Worm (Caenorhabditis elegans) whole organism, early embryonic: Measurements from ENCODE around the gene fmo-4.

Experiments used
- B0310.2 ChIP-seq: sonication (generic microtip); optimal IDR thresholded peaks from 2 replicates; lab custom pipeline; 2016; ENCODE audit warnings: mild to moderate bottlenecking, missing genetic modification characterization, missing compliant biosample characterization
- F13C5.2 ChIP-seq: sonication (generic microtip); optimal IDR thresholded peaks from 2 replicates; lab custom pipeline; 2017; ENCODE audit warnings: mild to moderate bottlenecking, missing genetic modification characterization, inconsistent platforms, missing compliant biosample characterization
- aly-1 ChIP-seq: sonication (generic microtip); optimal IDR thresholded peaks from 2 replicates; lab custom pipeline; 2016; ENCODE audit warnings: missing genetic modification characterization, missing compliant biosample characterization
- ama-1 ChIP-seq: fragments of 150-350 bp; optimal IDR thresholded peaks from 2 replicates; lab custom pipeline; 2014
- ceh-13 ChIP-seq: fragments of 200-800 bp; sonication (Bioruptor generic); optimal IDR thresholded peaks from 2 replicates; lab custom pipeline; 2018; ENCODE audit warnings: mild to moderate bottlenecking, missing genetic modification characterization, missing compliant biosample characterization
- ceh-36 ChIP-seq: sonication (generic microtip); optimal IDR thresholded peaks from 2 replicates; lab custom pipeline; 2016; ENCODE audit warnings: missing genetic modification characterization, inconsistent platforms, missing compliant biosample characterization
- ets-7 ChIP-seq: sonication (generic microtip); optimal IDR thresholded peaks from 2 replicates; lab custom pipeline; 2016; ENCODE audit warnings: missing genotype, missing genetic modification characterization, missing compliant biosample characterization
- flt-1 ChIP-seq: fragments of 200-800 bp; sonication (Bioruptor generic); IDR thresholded peaks from 2 replicates; pipeline ENCODE4 v1.3.6; 2022; ENCODE audit warnings: missing genetic modification characterization, missing compliant biosample characterization
- hmbx-1 ChIP-seq: sonication (generic microtip); optimal IDR thresholded peaks from 2 replicates; lab custom pipeline; 2016; ENCODE audit warnings: mild to moderate bottlenecking, missing genetic modification characterization, missing compliant biosample characterization
- hmg-4 ChIP-seq: fragments of 200-800 bp; sonication (Bioruptor generic); optimal IDR thresholded peaks from 2 replicates; lab custom pipeline; 2018; ENCODE audit warnings: mild to moderate bottlenecking, missing genetic modification characterization, missing compliant biosample characterization
- hnd-1 ChIP-seq: sonication (generic microtip); optimal IDR thresholded peaks from 2 replicates; lab custom pipeline; 2016; ENCODE audit warnings: missing genetic modification characterization, missing compliant biosample characterization
- pes-1 ChIP-seq: fragments of 200-800 bp; sonication (Bioruptor generic); IDR thresholded peaks from 2 replicates; pipeline ENCODE4 v1.3.6; 2022; ENCODE audit warnings: missing genetic modification reagents, missing genetic modification characterization, missing compliant biosample characterization
- scrt-1 ChIP-seq: fragments of 200-800 bp; sonication (Bioruptor generic); IDR thresholded peaks from 2 replicates; pipeline ENCODE4 v1.3.6; 2022; ENCODE audit warnings: missing genetic modification characterization, missing compliant biosample characterization
- sea-1 ChIP-seq: fragments of 200-800 bp; sonication (Bioruptor generic); conservative IDR thresholded peaks from 2 replicates; pipeline ENCODE4 v1.3.6; 2022; ENCODE audit warnings: missing genetic modification characterization, missing compliant biosample characterization
- tbx-11 ChIP-seq: fragments of 200-800 bp; sonication (Bioruptor generic); IDR thresholded peaks from 2 replicates; pipeline ENCODE4 v1.3.6; 2022; ENCODE audit warnings: missing genetic modification characterization, missing compliant biosample characterization
- tbx-37 ChIP-seq: fragments of 200-800 bp; sonication (Bioruptor generic); conservative IDR thresholded peaks from 2 replicates; pipeline ENCODE4 v1.3.6; 2022; ENCODE audit warnings: missing genetic modification reagents, missing genetic modification characterization, missing compliant biosample characterization
- tra-4 ChIP-seq: sonication (generic microtip); optimal IDR thresholded peaks from 2 replicates; lab custom pipeline; 2017; ENCODE audit warnings: missing genetic modification characterization, missing compliant biosample characterization

fmo-4 gene

DNA sequence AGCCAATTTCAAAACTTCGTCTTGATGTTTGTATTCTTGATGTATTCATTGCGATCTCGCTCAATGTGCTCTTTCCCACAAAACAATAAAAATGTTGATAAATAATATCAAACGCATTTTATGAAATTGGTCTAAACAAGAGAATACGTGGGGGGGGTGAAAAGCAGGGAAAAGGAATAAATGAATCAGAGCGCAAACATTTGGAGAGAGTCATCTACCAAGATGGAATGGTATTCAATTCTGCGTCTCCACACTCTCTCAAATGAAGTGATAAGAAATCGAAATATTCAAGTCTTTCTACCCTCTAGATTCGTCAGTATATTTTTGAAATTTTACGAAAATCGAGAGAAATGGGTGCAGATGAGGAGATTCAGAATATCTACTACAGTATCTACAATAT is 25.8 kb downstream of the fmo-4 start, which contains the start of gene C50B8.5:
Gene C50B8.5 (plus strand): TSS at position 273 of the 400 bp plus-strand sequence.
- TF ChIP-seq sea-1 (GFP tag; lab: Robert Waterston, UW) (no peak), B0310.2 (no peak), ama-1 (lab: Kevin White, UChicago) (no peak), hmbx-1 (tag; lab: Kevin White, UChicago) (no peak), ets-7 (tag; lab: Kevin White, UChicago) (no peak)

DNA sequence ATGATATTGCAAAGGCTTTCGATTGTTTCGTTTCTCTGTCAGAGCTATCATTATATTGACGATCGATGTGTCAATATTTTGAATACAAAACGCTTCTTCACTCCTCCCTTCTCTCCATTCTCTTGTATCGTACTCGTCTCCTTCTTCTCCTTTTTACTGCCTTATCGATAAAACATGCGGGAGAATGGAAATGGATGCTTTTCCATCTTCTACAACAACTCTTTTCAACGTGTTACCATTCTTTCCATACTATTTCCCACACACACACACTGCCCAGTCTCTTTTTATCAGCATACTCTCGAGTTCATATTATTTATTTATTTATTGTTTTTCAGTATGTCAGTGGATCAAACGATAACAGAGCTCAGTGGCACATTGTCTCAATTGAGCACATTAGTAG is 27.9 kb downstream of the fmo-4 start, which contains the start of gene C50B8.6:
Gene C50B8.6 (plus strand): TSS at position 336 of the 400 bp plus-strand sequence.
- no peak for TF ChIP-seq B0310.2
- no peak for TF ChIP-seq ama-1 (lab: Kevin White, UChicago)
- no peak for TF ChIP-seq ceh-36 (tag; lab: Kevin White, UChicago)
- TF ChIP-seq hnd-1 (tag; lab: Kevin White, UChicago): no peak
- TF ChIP-seq sea-1 (GFP tag; lab: Robert Waterston, UW): no peak
- no peak for TF ChIP-seq tra-4
- TF ChIP-seq hmg-4 (GFP tag; lab: Kevin White, UChicago): no peak
- no peak for TF ChIP-seq hmbx-1 (tag; lab: Kevin White, UChicago)
- no peak for TF ChIP-seq tbx-37
- TF ChIP-seq flt-1 (GFP tag; lab: Robert Waterston, UW): no peak
- TF ChIP-seq scrt-1 (GFP tag; lab: Robert Waterston, UW): no peak
- no peak for TF ChIP-seq aly-1 (tag; lab: Kevin White, UChicago)
- no peak for TF ChIP-seq tbx-11 (GFP tag; lab: Robert Waterston, UW)
- no peak for TF ChIP-seq F13C5.2 (tag; lab: Kevin White, UChicago)

DNA sequence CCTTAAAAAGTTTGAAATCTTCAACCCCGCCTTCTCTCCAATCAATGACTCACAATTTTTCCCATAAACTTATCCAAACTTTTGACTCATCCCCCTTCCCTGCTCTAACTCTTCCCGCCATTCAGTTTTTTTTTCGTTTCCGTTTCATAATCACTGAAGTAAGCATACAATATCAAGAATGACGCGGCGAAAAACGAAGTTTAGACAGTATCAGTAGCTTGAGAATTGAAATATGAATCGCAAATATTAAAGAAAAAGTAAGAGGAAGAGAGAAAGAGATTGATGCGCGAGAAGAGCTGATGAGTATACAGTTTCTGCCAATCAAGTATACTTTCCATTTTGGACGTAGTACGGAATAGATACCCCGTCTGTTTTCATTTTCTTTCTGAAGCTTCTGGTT is 29.0 kb downstream of the fmo-4 start:
- TF ChIP-seq scrt-1 (GFP tag; lab: Robert Waterston, UW) (no peak), hmg-4 (GFP tag; lab: Kevin White, UChicago) (no peak), aly-1 (tag; lab: Kevin White, UChicago) (no peak), ets-7 (tag; lab: Kevin White, UChicago) (no peak), ceh-13 (GFP tag; lab: Kevin White, UChicago) (no peak), ama-1 (lab: Kevin White, UChicago) (no peak), F13C5.2 (tag; lab: Kevin White, UChicago) (no peak), tbx-11 (GFP tag; lab: Robert Waterston, UW) (no peak), B0310.2 (no peak), flt-1 (GFP tag; lab: Robert Waterston, UW) (no peak), pes-1 (GFP tag; lab: Robert Waterston, UW) (no peak), tbx-37 (no peak), hmbx-1 (tag; lab: Kevin White, UChicago) (no peak)

DNA sequence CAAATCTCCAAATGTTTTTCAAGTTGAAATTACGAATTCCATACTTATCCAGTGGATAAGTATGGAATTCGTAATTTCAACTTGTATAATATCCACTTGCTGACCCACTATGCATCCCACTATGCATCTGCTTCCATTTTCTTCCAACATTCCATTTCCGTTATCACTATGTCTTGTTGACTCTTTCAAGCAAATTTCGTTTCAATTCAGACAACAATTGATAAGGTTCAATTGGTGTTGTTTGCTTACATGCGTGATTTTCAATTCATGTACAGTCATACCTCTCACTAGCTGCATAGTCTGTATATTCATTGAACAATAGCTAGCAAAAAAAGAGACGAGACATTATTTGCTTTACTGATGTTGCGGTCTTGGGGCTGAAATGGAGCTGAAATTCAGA is 29.7 kb downstream of the fmo-4 start:
- TF ChIP-seq sea-1 (GFP tag; lab: Robert Waterston, UW) (no peak), ceh-13 (GFP tag; lab: Kevin White, UChicago) (no peak), aly-1 (tag; lab: Kevin White, UChicago) (no peak), hnd-1 (tag; lab: Kevin White, UChicago) (no peak), tbx-11 (GFP tag; lab: Robert Waterston, UW) (no peak), B0310.2 (no peak), tbx-37 (no peak), tra-4 (no peak), ceh-36 (tag; lab: Kevin White, UChicago) (no peak), flt-1 (GFP tag; lab: Robert Waterston, UW) (no peak), scrt-1 (GFP tag; lab: Robert Waterston, UW) (no peak)

DNA sequence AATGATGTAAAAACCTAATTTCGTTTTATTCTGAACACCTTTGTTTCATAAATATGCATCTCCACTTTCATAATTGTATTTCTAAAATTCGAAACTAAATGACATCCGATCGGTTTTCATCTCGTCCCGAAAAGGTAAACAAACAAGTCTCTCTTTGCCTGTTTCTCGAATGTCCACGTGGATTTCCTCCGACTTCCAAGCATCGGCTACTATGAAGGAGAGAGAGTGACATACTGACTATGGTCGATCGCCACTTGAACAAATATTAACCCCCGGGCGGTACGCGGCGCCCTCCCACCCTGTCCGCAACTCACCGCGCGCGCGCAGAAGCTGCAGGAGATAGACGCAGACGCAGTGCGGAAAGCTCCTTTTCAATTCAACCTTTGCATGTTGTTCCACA is 30.6 kb downstream of the fmo-4 start:
- TF ChIP-seq hmg-4 (GFP tag; lab: Kevin White, UChicago) (no peak), tra-4 (no peak), sea-1 (GFP tag; lab: Robert Waterston, UW) (no peak), ceh-13 (GFP tag; lab: Kevin White, UChicago) (no peak), pes-1 (GFP tag; lab: Robert Waterston, UW) (no peak), ama-1 (lab: Kevin White, UChicago) (no peak), F13C5.2 (tag; lab: Kevin White, UChicago) (no peak), hmbx-1 (tag; lab: Kevin White, UChicago) (no peak), flt-1 (GFP tag; lab: Robert Waterston, UW) (no peak), ets-7 (tag; lab: Kevin White, UChicago) (no peak), tbx-11 (GFP tag; lab: Robert Waterston, UW) (no peak), ceh-36 (tag; lab: Kevin White, UChicago) (no peak), B0310.2 (no peak), scrt-1 (GFP tag; lab: Robert Waterston, UW) (no peak), aly-1 (tag; lab: Kevin White, UChicago) (no peak)

DNA sequence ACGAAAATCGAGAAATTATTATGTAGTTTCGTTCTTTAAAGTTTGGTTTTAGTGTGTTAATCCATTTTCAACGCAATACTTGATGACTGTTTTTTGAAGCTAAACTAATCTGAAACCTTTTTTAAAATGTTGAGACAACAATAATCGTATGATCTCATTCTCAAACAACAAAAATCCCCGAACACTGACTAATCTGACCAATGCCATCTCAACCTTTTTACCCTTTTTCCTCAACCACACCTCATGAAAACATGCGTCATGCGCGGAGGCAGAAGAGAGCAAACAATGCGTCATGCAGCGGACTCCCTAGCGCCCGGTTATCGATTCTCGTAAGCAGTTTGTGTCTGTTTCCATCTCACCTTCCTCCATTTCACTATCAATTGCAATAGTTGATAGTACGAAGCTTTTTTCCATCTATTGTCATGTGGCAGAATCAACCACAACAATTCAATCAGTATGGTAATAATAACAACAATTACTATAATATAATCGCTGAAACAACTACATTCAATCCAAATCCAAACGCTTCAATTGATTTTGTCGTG is 34.7 kb downstream of the fmo-4 start, which contains the start of gene C50B8.4:
Gene C50B8.4 (plus strand): TSS at position 299 of the 545 bp plus-strand sequence.
- TF ChIP-seq sea-1 (GFP tag; lab: Robert Waterston, UW): no peak

DNA sequence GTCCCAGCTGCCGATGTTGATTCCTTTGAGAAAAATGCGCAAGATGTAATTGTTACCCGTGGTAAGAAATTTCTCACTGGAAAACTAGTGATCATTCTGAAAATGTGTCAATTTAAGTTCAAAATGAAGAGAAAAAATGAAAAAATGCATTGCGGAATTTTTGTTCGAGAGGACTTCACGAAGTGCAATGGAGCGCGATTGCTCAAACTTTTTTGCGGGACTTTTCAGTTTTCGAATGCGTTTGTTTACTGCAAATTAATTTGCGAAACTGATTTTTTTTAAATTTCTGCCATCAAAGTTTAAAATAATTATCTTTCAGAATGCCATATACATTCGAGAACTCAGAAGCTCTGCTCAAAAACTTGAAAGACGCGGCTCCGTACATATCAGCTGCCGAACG is 38.0 kb downstream of the fmo-4 start, which contains the start of the genes nuaf-1 and bir-2:
Gene nuaf-1 (minus strand): TSS at position 98 of the 400 bp plus-strand sequence.
Gene bir-2 (plus strand): TSS at position 318 of the 400 bp plus-strand sequence.
- TF ChIP-seq hnd-1 (tag; lab: Kevin White, UChicago) (no peak), ceh-36 (tag; lab: Kevin White, UChicago) (no peak), B0310.2 (no peak), tra-4 (no peak), pes-1 (GFP tag; lab: Robert Waterston, UW) (no peak), flt-1 (GFP tag; lab: Robert Waterston, UW) (no peak), F13C5.2 (tag; lab: Kevin White, UChicago) (no peak), aly-1 (tag; lab: Kevin White, UChicago) (no peak), ceh-13 (GFP tag; lab: Kevin White, UChicago) (no peak), tbx-11 (GFP tag; lab: Robert Waterston, UW) (no peak), hmg-4 (GFP tag; lab: Kevin White, UChicago) (no peak), sea-1 (GFP tag; lab: Robert Waterston, UW) (no peak), scrt-1 (GFP tag; lab: Robert Waterston, UW) (no peak), ets-7 (tag; lab: Kevin White, UChicago) (no peak), tbx-37 (no peak), ama-1 (lab: Kevin White, UChicago) (no peak), hmbx-1 (tag; lab: Kevin White, UChicago) (no peak)
